Worm (Caenorhabditis elegans) whole organism, late embryonic: Measurements from ENCODE around the gene R06F6.12.

ENCODE experiments used
- T23F11.4 ChIP-seq: fragments of 200-800 bp; sonication (Bioruptor generic); optimal IDR thresholded peaks from 2 replicates; lab custom pipeline; 2018; ENCODE audit warnings: mild to moderate bottlenecking, missing genetic modification characterization, missing compliant biosample characterization
- Y22D7AL.16 ChIP-seq: sonication (generic microtip); optimal IDR thresholded peaks from 2 replicates; lab custom pipeline; 2016; ENCODE audit warnings: missing genetic modification characterization, missing compliant biosample characterization
- ama-1 ChIP-seq: fragments of 150-350 bp; optimal IDR thresholded peaks from 2 replicates; lab custom pipeline; 2014
- ceh-31 ChIP-seq: sonication (generic microtip); optimal IDR thresholded peaks from 2 replicates; lab custom pipeline; 2016; ENCODE audit warnings: missing genetic modification characterization, missing compliant biosample characterization
- ceh-45 ChIP-seq: fragments of 200-800 bp; sonication (Bioruptor generic); IDR thresholded peaks from 2 replicates; pipeline ENCODE4 v1.3.6; 2022; ENCODE audit warnings: missing genetic modification reagents, missing genetic modification characterization, missing compliant biosample characterization
- dmd-4 ChIP-seq: sonication (generic microtip); optimal IDR thresholded peaks from 2 replicates; lab custom pipeline; 2016; ENCODE audit warnings: borderline replicate concordance, missing genetic modification characterization, missing compliant biosample characterization
- fkh-10 ChIP-seq: fragments of 150-350 bp; optimal IDR thresholded peaks from 2 replicates; lab custom pipeline; 2014; ENCODE audit warnings: missing biosample characterization, missing genetic modification reagents, missing genetic modification characterization
- fkh-6 ChIP-seq: sonication (generic microtip); optimal IDR thresholded peaks from 2 replicates; lab custom pipeline; 2016; ENCODE audit warnings: missing genetic modification characterization, missing compliant biosample characterization
- hlh-30 ChIP-seq: sonication (generic microtip); optimal IDR thresholded peaks from 2 replicates; lab custom pipeline; 2017; ENCODE audit warnings: antibody characterized with exemption, missing genetic modification characterization, missing compliant biosample characterization; ENCODE audit not compliant: insufficient read depth
- pha-4 ChIP-seq: fragments of 150-350 bp; optimal IDR thresholded peaks from 2 replicates; lab custom pipeline; 2018; ENCODE audit warnings: missing biosample characterization, missing genetic modification reagents, missing genetic modification characterization
- pqm-1 ChIP-seq: sonication (generic microtip); optimal IDR thresholded peaks from 2 replicates; lab custom pipeline; 2016; ENCODE audit warnings: missing genetic modification characterization, missing compliant biosample characterization
- unc-42 ChIP-seq: sonication (generic microtip); optimal IDR thresholded peaks from 2 replicates; lab custom pipeline; 2016; ENCODE audit warnings: missing genotype, missing genetic modification characterization, missing compliant biosample characterization
- unc-86 ChIP-seq: sonication (generic microtip); optimal IDR thresholded peaks from 2 replicates; lab custom pipeline; 2016; ENCODE audit warnings: missing genetic modification characterization, missing compliant biosample characterization

- TF ChIP-seq ceh-31 (no peak), pqm-1 (tag; lab: Kevin White, UChicago) (no peak), unc-86 (tag; lab: Kevin White, UChicago) (no peak), unc-42 (tag; lab: Kevin White, UChicago) (no peak), Y22D7AL.16 (no peak), hlh-30 (tag; lab: Kevin White, UChicago) (no peak), fkh-10 (no peak), ama-1 (no peak), T23F11.4 (GFP tag; lab: Kevin White, UChicago) (no peak), pha-4 (tag; lab: Kevin White, UChicago) (no peak), ceh-45 (GFP tag; lab: Robert Waterston, UW) (no peak), fkh-6 (tag; lab: Kevin White, UChicago) (no peak), dmd-4 (tag; lab: Kevin White, UChicago) (no peak)
Observed at ce11 chrII:10804907-10805306, 19.0 kb downstream of the R06F6.12 start.
